Fruit fly (Drosophila melanogaster): Measurements from ENCODE around the gene Hibch.
A peak's percentile ranks its signal among the peaks of the same experiment; 100 is the strongest.

The Hibch gene

dm6 chr3R:15347822-15348221, 9.2 kb upstream of the Hibch start, which contains the start of the genes CG42726 and CG42727 (continued):
- no peak for TF ChIP-seq Side (GFP tag; optimal IDR thresholded peaks at IDR 0.05)
- TF ChIP-seq Doc3 (GFP tag; IDR thresholded peaks at IDR 0.05; ENCODE audit: partially characterized antibody), result no peak
- TF ChIP-seq CG9876 (GFP tag; optimal IDR thresholded peaks at IDR 0.05), result no peak
- no peak for TF ChIP-seq her (GFP tag; optimal IDR thresholded peaks at IDR 0.05)
- TF ChIP-seq tna (GFP tag; IDR thresholded peaks at IDR 0.05; ENCODE audit: partially characterized antibody), result no peak
- peak; percentile 38; the same call in 1 of the 2 replicates for TF ChIP-seq CG6689 (GFP tag; IDR thresholded peaks at IDR 0.05)
- TF ChIP-seq wdn (GFP tag; IDR thresholded peaks at IDR 0.05), result no peak
- no peak for TF ChIP-seq peb (GFP tag; IDR thresholded peaks at IDR 0.05)
- no peak for TF ChIP-seq cas (GFP tag; IDR thresholded peaks at IDR 0.05)
- no peak for TF ChIP-seq Gug (GFP tag; IDR thresholded peaks at IDR 0.05)
- TF ChIP-seq CG31441 (GFP tag; IDR thresholded peaks at IDR 0.05), result no peak; the same call in 1 of the 2 replicates
- peak; percentile 33 for TF ChIP-seq pzg (GFP tag; optimal IDR thresholded peaks at IDR 0.05)
- TF ChIP-seq CG5180 (GFP tag; optimal IDR thresholded peaks at IDR 0.05), result no peak
- TF ChIP-seq hb (GFP tag; IDR thresholded peaks at IDR 0.05; ENCODE audit: partially characterized antibody), result no peak
- TF ChIP-seq CG30403 (GFP tag; optimal IDR thresholded peaks at IDR 0.05), result peak; percentile 45
- TF ChIP-seq CG7745 (tag; optimal IDR thresholded peaks at IDR 0.05), result no peak
- no peak for TF ChIP-seq knrl (GFP tag; IDR thresholded peaks at IDR 0.05; ENCODE audit: partially characterized antibody)
- TF ChIP-seq CG34376 (GFP tag; optimal IDR thresholded peaks at IDR 0.05), result no peak
- TF ChIP-seq Hr39 (optimal IDR thresholded peaks at IDR 0.05), result no peak
- TF ChIP-seq Lhr (GFP tag; optimal IDR thresholded peaks at IDR 0.05), result no peak
- no peak for TF ChIP-seq sna (GFP tag; IDR thresholded peaks at IDR 0.05; ENCODE audit: partially characterized antibody)
- 0 out of 2 replicates have a peak, but pooled peaks have one; percentile 6 for TF ChIP-seq ssp (GFP tag; IDR thresholded peaks at IDR 0.05)
- no peak for TF ChIP-seq Dp (GFP tag; optimal IDR thresholded peaks at IDR 0.05)
- no peak for TF ChIP-seq bowl (GFP tag; IDR thresholded peaks at IDR 0.05)
- 0 out of 3 replicates have a peak, but pooled peaks have one; percentile 16 for TF ChIP-seq CG7963 (GFP tag; IDR thresholded peaks at IDR 0.05; ENCODE audit: partially characterized antibody)
- TF ChIP-seq GATAe (GFP tag; conservative IDR thresholded peaks at IDR 0.05), result no peak
- TF ChIP-seq CG12769 (tag; optimal IDR thresholded peaks at IDR 0.05), result no peak
- peak; percentile 11 for TF ChIP-seq Meics (GFP tag; optimal IDR thresholded peaks at IDR 0.05)
- TF ChIP-seq MESR4 (GFP tag; optimal IDR thresholded peaks at IDR 0.05), result peak; percentile 75
- TF ChIP-seq Nf-YA (GFP tag; IDR thresholded peaks at IDR 0.05), result no peak
- TF ChIP-seq CG4282 (GFP tag; optimal IDR thresholded peaks at IDR 0.05), result no peak
- TF ChIP-seq CG33213 (GFP tag; optimal IDR thresholded peaks at IDR 0.05), result no peak
- no peak for TF ChIP-seq ewg (GFP tag; optimal IDR thresholded peaks at IDR 0.05)
- TF ChIP-seq CG17568 (GFP tag; optimal IDR thresholded peaks at IDR 0.05), result no peak
- no peak for TF ChIP-seq Atf6 (GFP tag; IDR thresholded peaks at IDR 0.05)
- TF ChIP-seq HLHmδ (GFP tag; optimal IDR thresholded peaks at IDR 0.05), result no peak
- TF ChIP-seq dan (GFP tag; IDR thresholded peaks at IDR 0.05), result no peak
- TF ChIP-seq E2f1 (GFP tag; IDR thresholded peaks at IDR 0.05), result 0 out of 2 replicates have a peak, but pooled peaks have one; percentile 13
- TF ChIP-seq bcd (GFP tag; optimal IDR thresholded peaks at IDR 0.05), result no peak
- TF ChIP-seq jumu (GFP tag; optimal IDR thresholded peaks at IDR 0.05), result no peak
- no peak for TF ChIP-seq pb (GFP tag; optimal IDR thresholded peaks at IDR 0.05)
- no peak for TF ChIP-seq fru (optimal IDR thresholded peaks at IDR 0.05)
- no peak for TF ChIP-seq salm (tag; optimal IDR thresholded peaks at IDR 0.05)
- no peak for TF ChIP-seq CG33557 (GFP tag; optimal IDR thresholded peaks at IDR 0.05)
- TF ChIP-seq CG8944 (GFP tag; optimal IDR thresholded peaks at IDR 0.05), result no peak
- peak; percentile 30 for TF ChIP-seq sisA (GFP tag; IDR thresholded peaks at IDR 0.05)
- no peak for TF ChIP-seq CG2889 (GFP tag; IDR thresholded peaks at IDR 0.05)
- TF ChIP-seq CG11504 (tag; optimal IDR thresholded peaks at IDR 0.05), result no peak
- peak; percentile 45 for TF ChIP-seq CG1603 (tag; optimal IDR thresholded peaks at IDR 0.05)
- TF ChIP-seq Hr51 (GFP tag; optimal IDR thresholded peaks at IDR 0.05), result no peak
- peak; percentile 2 for TF ChIP-seq CG3838 (GFP tag; optimal IDR thresholded peaks at IDR 0.05)
- TF ChIP-seq mirr (GFP tag; optimal IDR thresholded peaks at IDR 0.05), result no peak
